Worm (Caenorhabditis elegans) whole organism, mixed stage, embryonic: Measurements from ENCODE around the gene T26H10.2.

ENCODE experiments used
- M03D4.4 ChIP-seq: sonication (generic microtip); optimal IDR thresholded peaks from 2 replicates; lab custom pipeline; 2017; ENCODE audit warnings: mild to moderate bottlenecking, missing genetic modification characterization, missing compliant biosample characterization
- blmp-1 ChIP-seq: fragments of 150-350 bp; optimal IDR thresholded peaks from 2 replicates; lab custom pipeline; 2014; ENCODE audit warnings: missing biosample characterization, missing genetic modification characterization
- ceh-39 ChIP-seq: fragments of 150-350 bp; optimal IDR thresholded peaks from 2 replicates; lab custom pipeline; 2014; ENCODE audit warnings: missing biosample characterization, missing genetic modification characterization
- ceh-43 ChIP-seq: fragments of 200-800 bp; sonication (Bioruptor generic); optimal IDR thresholded peaks from 2 replicates; lab custom pipeline; 2018; ENCODE audit warnings: mild to moderate bottlenecking, missing genetic modification characterization, moderate library complexity, missing compliant biosample characterization
- ceh-83 ChIP-seq: fragments of 200-800 bp; sonication (Bioruptor generic); optimal IDR thresholded peaks from 2 replicates; lab custom pipeline; 2018; ENCODE audit warnings: mild to moderate bottlenecking, missing genetic modification characterization, missing compliant biosample characterization
- ces-1 ChIP-seq: fragments of 150-350 bp; optimal IDR thresholded peaks from 2 replicates; lab custom pipeline; 2014; ENCODE audit warnings: missing biosample characterization, missing genetic modification reagents, missing genetic modification characterization
- cnd-1 ChIP-seq: fragments of 200-800 bp; sonication (Bioruptor generic); optimal IDR thresholded peaks from 2 replicates; lab custom pipeline; 2018; ENCODE audit warnings: mild to moderate bottlenecking, missing genetic modification characterization, missing compliant biosample characterization
- drap-1 ChIP-seq: fragments of 200-800 bp; sonication (Bioruptor generic); optimal IDR thresholded peaks from 3 replicates; lab custom pipeline; 2018; ENCODE audit warnings: mild to moderate bottlenecking, missing genetic modification characterization, missing compliant biosample characterization
- elt-1 ChIP-seq: sonication (generic microtip); optimal IDR thresholded peaks from 2 replicates; lab custom pipeline; 2017; ENCODE audit warnings: missing genetic modification characterization, mild to moderate bottlenecking, missing compliant biosample characterization, antibody characterized with exemption, moderate library complexity, borderline replicate concordance; ENCODE audit not compliant: insufficient read depth
- elt-3 ChIP-seq: fragments of 150-350 bp; optimal IDR thresholded peaks from 2 replicates; lab custom pipeline; 2014; ENCODE audit warnings: missing biosample characterization, missing genetic modification characterization
- flh-1 ChIP-seq: fragments of 200-800 bp; sonication (Bioruptor generic); optimal IDR thresholded peaks from 2 replicates; lab custom pipeline; 2018; ENCODE audit warnings: mild to moderate bottlenecking, missing genetic modification characterization, moderate library complexity, missing compliant biosample characterization
- ham-2 ChIP-seq: fragments of 200-800 bp; sonication (Bioruptor generic); optimal IDR thresholded peaks from 2 replicates; lab custom pipeline; 2018; ENCODE audit warnings: mild to moderate bottlenecking, missing genetic modification characterization, missing compliant biosample characterization
- hlh-1 ChIP-seq: fragments of 150-350 bp; optimal IDR thresholded peaks from 2 replicates; lab custom pipeline; 2014; ENCODE audit warnings: missing biosample characterization, missing genetic modification reagents, missing genetic modification characterization
- lin-13 ChIP-seq: fragments of 150-350 bp; optimal IDR thresholded peaks from 2 replicates; lab custom pipeline; 2014; ENCODE audit warnings: missing biosample characterization, missing genetic modification characterization
- lin-32 ChIP-seq: fragments of 200-800 bp; sonication (Bioruptor generic); optimal IDR thresholded peaks from 2 replicates; lab custom pipeline; 2018; ENCODE audit warnings: mild to moderate bottlenecking, missing genetic modification characterization, missing compliant biosample characterization
- lsy-2 ChIP-seq: fragments of 150-350 bp; optimal IDR thresholded peaks from 2 replicates; lab custom pipeline; 2014; ENCODE audit warnings: missing biosample characterization, missing genetic modification characterization
- mab-5 ChIP-seq: fragments of 150-350 bp; optimal IDR thresholded peaks from 2 replicates; lab custom pipeline; 2014; ENCODE audit warnings: missing biosample characterization, missing genetic modification characterization
- mep-1 ChIP-seq: fragments of 150-350 bp; optimal IDR thresholded peaks from 2 replicates; lab custom pipeline; 2017; ENCODE audit warnings: missing biosample characterization, missing genetic modification reagents, missing genetic modification characterization, inconsistent platforms
- mls-2 ChIP-seq: sonication (generic microtip); optimal IDR thresholded peaks from 2 replicates; lab custom pipeline; 2016; ENCODE audit warnings: mild to moderate bottlenecking, missing genetic modification characterization, moderate library complexity, missing compliant biosample characterization
- nhr-12 ChIP-seq: fragments of 150-350 bp; optimal IDR thresholded peaks from 2 replicates; lab custom pipeline; 2014; ENCODE audit warnings: missing biosample characterization, missing genetic modification characterization
- nhr-2 ChIP-seq: fragments of 150-350 bp; optimal IDR thresholded peaks from 2 replicates; lab custom pipeline; 2014; ENCODE audit warnings: missing biosample characterization, missing genetic modification characterization
- nhr-237 ChIP-seq: fragments of 150-350 bp; optimal IDR thresholded peaks from 2 replicates; lab custom pipeline; 2014; ENCODE audit warnings: missing biosample characterization, missing genetic modification characterization
- nhr-28 ChIP-seq: fragments of 150-350 bp; optimal IDR thresholded peaks from 2 replicates; lab custom pipeline; 2014; ENCODE audit warnings: missing biosample characterization, missing genetic modification characterization
- nhr-76 ChIP-seq: sonication (generic microtip); optimal IDR thresholded peaks from 2 replicates; lab custom pipeline; 2017; ENCODE audit warnings: missing biosample characterization, missing genetic modification characterization
- pha-4 ChIP-seq: fragments of 150-350 bp; optimal IDR thresholded peaks from 2 replicates; lab custom pipeline; 2018; ENCODE audit warnings: missing biosample characterization, missing genetic modification reagents, missing genetic modification characterization
- sem-2 ChIP-seq: fragments of 200-800 bp; sonication (Bioruptor generic); optimal IDR thresholded peaks from 2 replicates; lab custom pipeline; 2018; ENCODE audit warnings: mild to moderate bottlenecking, missing genetic modification characterization, missing compliant biosample characterization
- snpc-4 ChIP-seq: fragments of 150-350 bp; optimal IDR thresholded peaks from 2 replicates; lab custom pipeline; 2014; ENCODE audit warnings: missing biosample characterization, missing genetic modification characterization
- sptf-1 ChIP-seq: sonication (generic microtip); optimal IDR thresholded peaks from 2 replicates; lab custom pipeline; 2017; ENCODE audit warnings: mild to moderate bottlenecking, missing genetic modification characterization, moderate library complexity, missing compliant biosample characterization
- tbx-8 ChIP-seq: fragments of 200-800 bp; sonication (Bioruptor generic); optimal IDR thresholded peaks from 2 replicates; lab custom pipeline; 2018; ENCODE audit warnings: mild to moderate bottlenecking, missing genetic modification characterization, moderate library complexity, missing compliant biosample characterization
- unc-120 ChIP-seq: sonication (generic microtip); optimal IDR thresholded peaks from 2 replicates; lab custom pipeline; 2017; ENCODE audit warnings: missing genetic modification characterization, missing compliant biosample characterization; ENCODE audit not compliant: poor library complexity, severe bottlenecking
- unc-39 ChIP-seq: fragments of 150-350 bp; optimal IDR thresholded peaks from 2 replicates; lab custom pipeline; 2014; ENCODE audit warnings: missing biosample characterization, missing genetic modification characterization
- unc-62 ChIP-seq: fragments of 150-350 bp; optimal IDR thresholded peaks from 2 replicates; lab custom pipeline; 2014; ENCODE audit warnings: missing biosample characterization, missing genetic modification reagents, missing genetic modification characterization
- ztf-11 ChIP-seq: fragments of 150-350 bp; optimal IDR thresholded peaks from 2 replicates; lab custom pipeline; 2014; ENCODE audit warnings: missing biosample characterization, missing genetic modification characterization

The T26H10.2 gene

DNA sequence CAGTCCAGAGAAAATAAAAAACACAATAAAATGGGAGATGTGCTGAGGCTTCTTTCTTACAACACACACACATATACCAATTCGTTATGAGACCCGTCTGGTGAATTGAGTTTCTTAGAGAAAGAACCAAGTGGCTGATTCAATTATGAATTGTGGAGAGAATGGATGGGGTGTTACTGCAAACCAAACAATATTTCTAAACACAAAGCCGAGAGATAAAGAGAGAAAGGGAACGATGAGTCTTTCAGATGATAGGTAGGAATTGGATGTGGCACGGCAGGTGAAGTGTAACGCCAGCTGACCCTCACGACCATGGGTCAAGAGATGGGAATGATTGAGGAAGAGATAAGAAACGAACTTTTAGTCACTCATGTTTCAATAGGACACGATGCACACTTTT is 21.8 kb upstream of the T26H10.2 start, which contains the start of gene mig-17:
Gene mig-17, plus strand, starts transcription at position 389 of the 400 bp plus-strand sequence.
- TF ChIP-seq hlh-1 (tag; lab: Kevin White, UChicago), result peak; percentile 91
- no peak for TF ChIP-seq pha-4 (tag; lab: Kevin White, UChicago)
- TF ChIP-seq nhr-237 (tag; lab: Kevin White, UChicago), result no peak
- peak; percentile 12 for TF ChIP-seq unc-62
- TF ChIP-seq nhr-76 (tag; lab: Kevin White, UChicago), result no peak
- TF ChIP-seq ces-1 (GFP tag; lab: Kevin White, UChicago), result peak; percentile 94
- no peak for TF ChIP-seq sptf-1 (tag; lab: Kevin White, UChicago)
- no peak for TF ChIP-seq mep-1
- TF ChIP-seq, all 35 proteins: peak for 3

- peak; percentile 4 for TF ChIP-seq M03D4.4 (tag; lab: Kevin White, UChicago)
- no peak for TF ChIP-seq tbx-8 (GFP tag; lab: Kevin White, UChicago)
- TF ChIP-seq sptf-1 (tag; lab: Kevin White, UChicago), result no peak
- no peak for TF ChIP-seq mab-5 (tag; lab: Kevin White, UChicago)
- TF ChIP-seq nhr-2, result no peak
- TF ChIP-seq ztf-11 (tag; lab: Kevin White, UChicago), result no peak
- TF ChIP-seq elt-1 (tag; lab: Kevin White, UChicago), result no peak
- no peak for TF ChIP-seq unc-39 (tag; lab: Kevin White, UChicago)
- TF ChIP-seq mls-2, result peak; percentile 4
- TF ChIP-seq mep-1, result no peak
- no peak for TF ChIP-seq ham-2
- TF ChIP-seq lin-13 (tag; lab: Kevin White, UChicago), result no peak
- TF ChIP-seq nhr-28, result no peak
- no peak for TF ChIP-seq unc-120
- peak; percentile 12 for TF ChIP-seq drap-1
- no peak for TF ChIP-seq cnd-1
- TF ChIP-seq ces-1 (GFP tag; lab: Kevin White, UChicago), result peak; percentile 44
- no peak for TF ChIP-seq ceh-43 (GFP tag; lab: Kevin White, UChicago)
Measured at ce11 chrV:11445375-11445774, 20.9 kb upstream of the T26H10.2 start.

DNA sequence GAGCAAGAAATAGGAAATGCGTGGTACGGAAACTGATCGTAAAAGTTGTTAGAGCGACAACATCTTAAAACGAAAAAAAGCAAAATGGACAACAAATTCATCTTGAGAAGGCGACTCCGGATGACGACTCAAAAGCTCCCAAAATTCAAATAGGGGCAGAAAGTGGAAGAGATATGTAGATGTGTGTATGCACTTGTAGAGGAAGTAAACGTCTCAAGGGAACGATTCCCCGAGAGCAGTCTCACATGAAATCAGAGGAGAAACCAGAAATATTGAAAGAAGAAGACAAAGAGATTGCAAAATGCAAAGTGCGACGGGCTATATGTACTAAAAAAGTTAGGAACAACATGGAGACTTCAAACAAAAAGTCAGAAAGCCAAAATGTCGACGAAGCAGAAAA is 19.0 kb upstream of the T26H10.2 start, which contains the start of gene F57B7.2:
Gene F57B7.2, minus strand, starts transcription at position 101 of the 400 bp plus-strand sequence.
- TF ChIP-seq mep-1, result no peak
- no peak for TF ChIP-seq lin-13 (tag; lab: Kevin White, UChicago)
- TF ChIP-seq ztf-11 (tag; lab: Kevin White, UChicago), result no peak
- no peak for TF ChIP-seq pha-4 (tag; lab: Kevin White, UChicago)
- TF ChIP-seq sem-2 (GFP tag; lab: Kevin White, UChicago), result no peak
- TF ChIP-seq ham-2, result no peak
- TF ChIP-seq elt-3 (tag; lab: Kevin White, UChicago), result no peak
- TF ChIP-seq lsy-2, result no peak
- no peak for TF ChIP-seq blmp-1 (tag; lab: Kevin White, UChicago)
- no peak for TF ChIP-seq elt-1 (tag; lab: Kevin White, UChicago)
- TF ChIP-seq, all 35 proteins: peak for 0

DNA sequence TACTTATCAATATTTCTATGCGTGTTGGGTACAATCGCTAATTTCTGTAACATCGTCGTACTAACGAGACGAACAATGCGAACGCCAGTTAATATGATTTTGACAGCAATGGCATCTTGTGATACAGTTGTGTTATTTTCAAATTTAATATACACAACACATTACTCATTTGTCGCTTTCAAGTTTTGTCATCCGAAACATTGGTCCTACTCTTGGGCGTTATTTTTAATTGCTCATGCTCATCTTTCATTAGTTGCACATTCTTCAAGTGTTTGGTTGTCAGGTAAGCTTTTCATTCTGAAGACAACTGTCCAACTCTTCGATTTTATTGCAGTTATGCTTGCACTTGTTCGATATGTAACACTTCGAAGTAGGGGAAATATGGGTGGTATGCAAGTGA is 14.7 kb upstream of the T26H10.2 start:
- TF ChIP-seq unc-39 (tag; lab: Kevin White, UChicago), result no peak
- no peak for TF ChIP-seq mls-2
- no peak for TF ChIP-seq unc-62
- TF ChIP-seq nhr-12 (tag; lab: Kevin White, UChicago), result no peak
- no peak for TF ChIP-seq unc-120
- TF ChIP-seq pha-4 (tag; lab: Kevin White, UChicago), result no peak
- TF ChIP-seq lin-32, result no peak
- no peak for TF ChIP-seq nhr-76 (tag; lab: Kevin White, UChicago)
- no peak for TF ChIP-seq ceh-83 (GFP tag; lab: Kevin White, UChicago)
- no peak for TF ChIP-seq nhr-28
- TF ChIP-seq flh-1, result no peak
- TF ChIP-seq cnd-1, result no peak

DNA sequence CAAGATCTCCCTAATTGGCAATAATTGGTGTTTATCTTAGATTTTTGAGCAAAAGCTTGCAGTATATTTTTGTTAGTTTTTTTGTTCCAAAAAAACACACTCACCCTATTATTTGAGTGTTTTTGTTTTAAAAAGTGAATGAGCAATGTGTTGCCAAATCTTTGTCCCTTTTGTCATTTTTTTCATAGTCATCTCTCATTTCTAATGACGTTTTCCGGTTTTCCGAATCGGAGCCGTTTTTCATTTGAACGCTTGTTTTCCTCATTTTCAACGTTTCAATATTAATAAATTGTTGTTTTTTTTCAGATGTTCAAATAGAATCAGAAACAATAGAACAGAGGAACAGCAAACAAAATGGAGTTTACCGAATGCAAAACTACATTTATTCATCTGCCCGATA is 14.0 kb upstream of the T26H10.2 start, which contains the start of gene dmsr-1:
Gene dmsr-1, plus strand, starts transcription at position 301 of the 400 bp plus-strand sequence.
- TF ChIP-seq flh-1 (no peak), pha-4 (tag; lab: Kevin White, UChicago) (no peak), tbx-8 (GFP tag; lab: Kevin White, UChicago) (no peak), ceh-39 (tag; lab: Kevin White, UChicago) (no peak), nhr-237 (tag; lab: Kevin White, UChicago) (no peak), drap-1 (no peak), elt-1 (tag; lab: Kevin White, UChicago) (no peak), M03D4.4 (tag; lab: Kevin White, UChicago) (no peak), unc-120 (no peak), nhr-2 (no peak), ceh-43 (GFP tag; lab: Kevin White, UChicago) (no peak), nhr-28 (no peak), lin-32 (no peak), unc-62 (no peak), lin-13 (tag; lab: Kevin White, UChicago) (no peak), nhr-76 (tag; lab: Kevin White, UChicago) (no peak), blmp-1 (tag; lab: Kevin White, UChicago) (no peak), snpc-4 (tag; lab: Kevin White, UChicago) (no peak), ceh-83 (GFP tag; lab: Kevin White, UChicago) (no peak)
